Fruit fly (Drosophila melanogaster) whole organism, prepupa: ENCODE results near the gene CG16758.

ENCODE experiments used
- CG10631 ChIP-seq: fragments of 200-800 bp; sonication (Bioruptor generic); optimal IDR thresholded peaks from 2 replicates; lab custom pipeline; 2016; ENCODE audit warnings: missing biosample characterization, missing genetic modification characterization
- CG11294 ChIP-seq: fragments of 200-800 bp; sonication (Bioruptor generic); IDR thresholded peaks from 2 replicates; pipeline ENCODE4 v1.3.6; 2022; ENCODE audit warnings: missing biosample characterization, missing genetic modification characterization
- CG11762 ChIP-seq: fragments of 200-800 bp; sonication (Bioruptor generic); optimal IDR thresholded peaks from 3 replicates; lab custom pipeline; 2016; ENCODE audit warnings: missing biosample characterization, missing genetic modification characterization; ENCODE audit not compliant: insufficient read depth
- CG1621 ChIP-seq: fragments of 200-800 bp; sonication (Bioruptor generic); optimal IDR thresholded peaks from 3 replicates; lab custom pipeline; 2018; ENCODE audit warnings: missing biosample characterization, mild to moderate bottlenecking, missing genetic modification characterization
- CG16779 ChIP-seq: fragments of 200-800 bp; sonication (Bioruptor generic); optimal IDR thresholded peaks from 3 replicates; lab custom pipeline; 2017; ENCODE audit warnings: missing biosample characterization, mild to moderate bottlenecking, missing genetic modification characterization
- CG3032 ChIP-seq: fragments of 200-800 bp; optimal IDR thresholded peaks from 2 replicates; lab custom pipeline; 2019; ENCODE audit warnings: missing biosample characterization, mild to moderate bottlenecking, missing genetic modification characterization, moderate library complexity
- CG31627 ChIP-seq: fragments of 200-800 bp; sonication (Bioruptor generic); optimal IDR thresholded peaks from 3 replicates; lab custom pipeline; 2016; ENCODE audit warnings: missing biosample characterization, missing genetic modification characterization
- CG32006 ChIP-seq: fragments of 200-800 bp; sonication (Bioruptor generic); optimal IDR thresholded peaks from 3 replicates; lab custom pipeline; 2017; ENCODE audit warnings: missing biosample characterization, mild to moderate bottlenecking, missing genetic modification characterization
- CG34406 ChIP-seq: fragments of 200-800 bp; sonication (Bioruptor generic); optimal IDR thresholded peaks from 3 replicates; lab custom pipeline; 2016; ENCODE audit warnings: missing biosample characterization, missing genetic modification characterization
- CG4318 ChIP-seq: fragments of 200-800 bp; sonication (Bioruptor generic); optimal IDR thresholded peaks from 3 replicates; lab custom pipeline; 2017; ENCODE audit warnings: missing biosample characterization, mild to moderate bottlenecking, missing genetic modification characterization
- CG6163 ChIP-seq: fragments of 200-800 bp; sonication (Bioruptor generic); IDR thresholded peaks from 3 replicates; pipeline ENCODE4 v1.3.6; 2022; ENCODE audit warnings: missing biosample characterization, missing genetic modification characterization
- CG6276 ChIP-seq: fragments of 200-800 bp; sonication (Bioruptor generic); optimal IDR thresholded peaks from 2 replicates; lab custom pipeline; 2017; ENCODE audit warnings: missing biosample characterization, mild to moderate bottlenecking, missing genetic modification characterization
- CG6792 ChIP-seq: fragments of 200-800 bp; sonication (Bioruptor generic); optimal IDR thresholded peaks from 3 replicates; lab custom pipeline; 2016; ENCODE audit warnings: missing biosample characterization, missing genetic modification characterization
- CG6808 ChIP-seq: fragments of 200-800 bp; sonication (Bioruptor generic); optimal IDR thresholded peaks from 3 replicates; lab custom pipeline; 2017; ENCODE audit warnings: missing biosample characterization, missing genetic modification characterization, mild to moderate bottlenecking, moderate library complexity, missing genetic modification reagents
- CG6854 ChIP-seq: fragments of 200-800 bp; sonication (Bioruptor generic); optimal IDR thresholded peaks from 2 replicates; lab custom pipeline; 2017; ENCODE audit warnings: missing biosample characterization, mild to moderate bottlenecking, missing genetic modification characterization
- CG7368 ChIP-seq: fragments of 200-800 bp; sonication (Bioruptor generic); optimal IDR thresholded peaks from 3 replicates; lab custom pipeline; 2016; ENCODE audit warnings: missing biosample characterization, missing genetic modification characterization
- CG8119 ChIP-seq: fragments of 200-800 bp; sonication (Bioruptor generic); IDR thresholded peaks from 3 replicates; pipeline ENCODE4 v1.3.6; 2022; ENCODE audit warnings: missing biosample characterization, missing genetic modification characterization
- CG8319 ChIP-seq: fragments of 200-800 bp; sonication (Bioruptor generic); optimal IDR thresholded peaks from 3 replicates; lab custom pipeline; 2016; ENCODE audit warnings: missing biosample characterization, missing genetic modification characterization
- CG8632 ChIP-seq: fragments of 200-800 bp; sonication (Bioruptor generic); optimal IDR thresholded peaks from 3 replicates; lab custom pipeline; 2016; ENCODE audit warnings: missing biosample characterization, missing genetic modification characterization
- Eip75B ChIP-seq: fragments of 200-800 bp; sonication (Bioruptor generic); optimal IDR thresholded peaks from 3 replicates; lab custom pipeline; 2016; ENCODE audit warnings: missing biosample characterization, missing genetic modification characterization
- Eip93F ChIP-seq: fragments of 200-800 bp; sonication (Bioruptor generic); optimal IDR thresholded peaks from 2 replicates; lab custom pipeline; 2016; ENCODE audit warnings: missing biosample characterization, mild to moderate bottlenecking, missing genetic modification characterization
- Ets21C ChIP-seq: fragments of 200-800 bp; sonication (Bioruptor generic); optimal IDR thresholded peaks from 3 replicates; lab custom pipeline; 2016; ENCODE audit warnings: missing biosample characterization, missing genetic modification characterization
- Ets96B ChIP-seq: fragments of 200-800 bp; optimal IDR thresholded peaks from 2 replicates; lab custom pipeline; 2019; ENCODE audit warnings: missing biosample characterization, mild to moderate bottlenecking, missing genetic modification characterization, moderate library complexity
- Hr38 ChIP-seq: sonication (Bioruptor generic); optimal IDR thresholded peaks from 2 replicates; lab custom pipeline; 2016; ENCODE audit warnings: missing biosample characterization, missing genetic modification characterization
- Met ChIP-seq: fragments of 200-800 bp; sonication (Bioruptor generic); optimal IDR thresholded peaks from 3 replicates; lab custom pipeline; 2016; ENCODE audit warnings: missing biosample characterization, missing genetic modification characterization
- OdsH ChIP-seq: fragments of 200-800 bp; sonication (Bioruptor generic); optimal IDR thresholded peaks from 3 replicates; lab custom pipeline; 2016; ENCODE audit warnings: missing biosample characterization, missing genetic modification characterization
- Sox102F ChIP-seq: fragments of 200-800 bp; sonication (Bioruptor generic); optimal IDR thresholded peaks from 2 replicates; lab custom pipeline; 2016; ENCODE audit warnings: missing biosample characterization, mild to moderate bottlenecking, missing genetic modification characterization
- Sox14 ChIP-seq: fragments of 200-800 bp; sonication (Bioruptor generic); optimal IDR thresholded peaks from 3 replicates; lab custom pipeline; 2016; ENCODE audit warnings: missing biosample characterization, missing genetic modification characterization
- achi ChIP-seq: fragments of 200-800 bp; sonication (Bioruptor generic); optimal IDR thresholded peaks from 3 replicates; lab custom pipeline; 2016; ENCODE audit warnings: missing biosample characterization, missing genetic modification characterization
- cyc ChIP-seq: fragments of 200-800 bp; sonication (Bioruptor generic); optimal IDR thresholded peaks from 3 replicates; lab custom pipeline; 2016; ENCODE audit warnings: missing biosample characterization, missing genetic modification characterization
- dac ChIP-seq: fragments of 200-800 bp; sonication (Bioruptor generic); optimal IDR thresholded peaks from 2 replicates; lab custom pipeline; 2017; ENCODE audit warnings: missing biosample characterization, mild to moderate bottlenecking, missing genetic modification characterization
- dsx ChIP-seq: fragments of 200-800 bp; optimal IDR thresholded peaks from 3 replicates; lab custom pipeline; 2019; ENCODE audit warnings: missing biosample characterization, mild to moderate bottlenecking, missing genetic modification characterization, moderate library complexity; ENCODE audit not compliant: poor library complexity, severe bottlenecking
- eg ChIP-seq: fragments of 200-800 bp; sonication (Bioruptor generic); IDR thresholded peaks from 3 replicates; pipeline ENCODE4 v1.3.6; 2022; ENCODE audit warnings: missing biosample characterization, missing genetic modification characterization
- esn ChIP-seq: fragments of 200-800 bp; sonication (Bioruptor generic); optimal IDR thresholded peaks from 2 replicates; lab custom pipeline; 2016; ENCODE audit warnings: missing biosample characterization, mild to moderate bottlenecking, missing genetic modification characterization, moderate library complexity
- fd59A ChIP-seq: fragments of 200-800 bp; sonication (Bioruptor generic); optimal IDR thresholded peaks from 2 replicates; lab custom pipeline; 2017; ENCODE audit warnings: missing biosample characterization, mild to moderate bottlenecking, missing genetic modification characterization, missing genetic modification reagents
- fd85E ChIP-seq: fragments of 200-800 bp; sonication (Bioruptor generic); optimal IDR thresholded peaks from 3 replicates; lab custom pipeline; 2016; ENCODE audit warnings: missing biosample characterization, missing genetic modification characterization
- fkh ChIP-seq: fragments of 200-800 bp; sonication (Bioruptor generic); optimal IDR thresholded peaks from 3 replicates; lab custom pipeline; 2017; ENCODE audit warnings: missing biosample characterization, mild to moderate bottlenecking, missing genetic modification characterization, moderate library complexity
- lz ChIP-seq: fragments of 200-800 bp; sonication (Bioruptor generic); optimal IDR thresholded peaks from 3 replicates; lab custom pipeline; 2016; ENCODE audit warnings: missing biosample characterization, missing genetic modification characterization
- net ChIP-seq: fragments of 200-800 bp; sonication (Bioruptor generic); optimal IDR thresholded peaks from 3 replicates; lab custom pipeline; 2016; ENCODE audit warnings: missing biosample characterization, missing genetic modification characterization
- salr ChIP-seq, 2 experiments: fragments of 200-800 bp; sonication (Bioruptor generic); optimal IDR thresholded peaks; 3 replicates each; lab custom pipeline; 2016 to 2018; ENCODE audit warnings: missing biosample characterization in 2 of 2, missing genetic modification characterization in 2 of 2, mild to moderate bottlenecking in 1 of 2
- spab ChIP-seq: fragments of 200-800 bp; sonication (Bioruptor generic); optimal IDR thresholded peaks from 2 replicates; lab custom pipeline; 2017; ENCODE audit warnings: missing biosample characterization, mild to moderate bottlenecking, missing genetic modification characterization, missing genetic modification reagents
- svp ChIP-seq: fragments of 200-800 bp; sonication (Bioruptor generic); peaks from one replicate; lab custom pipeline; 2016; ENCODE audit warnings: missing biosample characterization, missing genetic modification characterization
- topi ChIP-seq: fragments of 200-800 bp; sonication (Bioruptor generic); optimal IDR thresholded peaks from 3 replicates; lab custom pipeline; 2016; ENCODE audit warnings: missing biosample characterization, missing genetic modification characterization
- vri ChIP-seq: fragments of 200-800 bp; sonication (Bioruptor generic); optimal IDR thresholded peaks from 3 replicates; lab custom pipeline; 2016; ENCODE audit warnings: missing biosample characterization, mild to moderate bottlenecking, missing genetic modification characterization

The CG16758 gene

DNA sequence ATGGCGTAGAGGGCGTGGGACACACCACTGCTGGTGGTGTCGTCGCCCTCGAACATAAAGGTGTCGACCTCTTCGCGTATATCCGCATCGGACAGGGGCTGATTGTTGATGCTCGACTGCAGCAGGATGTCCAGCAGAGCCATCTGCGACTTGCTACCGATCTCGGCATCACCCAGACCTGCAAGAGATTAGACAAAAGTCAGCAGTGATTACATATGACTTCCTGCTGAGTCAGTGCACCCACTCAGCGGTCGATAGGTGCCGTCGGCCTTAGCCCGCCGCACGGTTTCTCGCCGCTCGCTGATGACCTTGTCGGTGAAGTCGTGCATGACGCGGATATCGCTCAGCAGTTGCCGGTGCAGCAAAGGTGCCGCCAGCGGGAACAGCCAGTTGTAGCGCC lies 26.5 kb downstream of the CG16758 start:
- no peak for TF ChIP-seq CG34406
- TF ChIP-seq CG11762 (GFP tag; lab: Kevin White, UChicago) = no peak
- no peak for TF ChIP-seq Sox14 (GFP tag; lab: Kevin White, UChicago)
- TF ChIP-seq Ets21C (GFP tag; lab: Kevin White, UChicago) = no peak
- TF ChIP-seq CG8632 = no peak
- TF ChIP-seq CG8319 = no peak
- TF ChIP-seq svp (GFP tag; lab: Kevin White, UChicago) = no peak
- TF ChIP-seq vri (GFP tag; lab: Kevin White, UChicago) = no peak

DNA sequence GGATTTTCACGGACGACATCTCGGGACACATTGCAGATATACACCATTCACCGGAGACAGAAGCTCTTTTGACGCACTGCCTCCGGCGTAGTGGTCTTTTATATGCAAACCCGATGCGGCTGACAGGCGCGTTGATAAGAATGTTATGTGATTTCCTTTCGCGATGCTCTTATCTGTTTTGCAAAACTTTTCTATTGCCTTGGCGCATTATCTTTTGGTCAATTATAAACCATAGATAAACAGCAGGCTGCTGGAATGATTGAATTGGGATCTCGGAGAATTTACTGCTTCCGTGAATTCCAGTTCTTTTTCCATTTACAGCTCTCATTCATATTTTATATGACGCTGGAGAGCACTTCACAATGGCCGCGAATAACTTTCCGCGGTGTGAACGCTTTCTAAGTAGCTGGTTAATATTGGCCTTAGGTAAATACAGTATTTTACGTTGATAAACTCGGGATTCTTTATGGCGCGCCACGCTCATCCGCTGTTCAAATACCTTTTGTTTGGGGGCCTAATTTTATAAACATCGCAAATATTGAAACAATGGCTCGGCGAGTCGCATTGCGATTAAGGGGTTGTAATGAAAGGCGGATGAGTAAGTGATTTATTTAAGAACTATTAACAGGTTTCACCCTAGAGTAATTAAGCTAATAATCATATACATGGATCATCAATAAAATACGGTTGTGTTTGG lies 27.7 kb downstream of the CG16758 start, which contains the start of gene CG16762:
Gene CG16762, minus strand, starts transcription at position 51 of the 697 bp plus-strand sequence.
- TF ChIP-seq topi (no peak), fkh (GFP tag; lab: Kevin White, UChicago) (peak; percentile 94), Ets21C (GFP tag; lab: Kevin White, UChicago) (no peak), OdsH (GFP tag; lab: Kevin White, UChicago) (no peak), fd85E (GFP tag; lab: Kevin White, UChicago) (no peak), vri (GFP tag; lab: Kevin White, UChicago) (peak; percentile 59), dsx (GFP tag; lab: Kevin White, UChicago) (no peak), fd59A (GFP tag; lab: Kevin White, UChicago) (no peak), CG31627 (GFP tag; lab: Kevin White, UChicago) (no peak), CG6792 (GFP tag; lab: Kevin White, UChicago) (no peak), esn (GFP tag; lab: Kevin White, UChicago) (no peak), CG6808 (no peak)
- TF ChIP-seq, all 60 proteins: peak for 2

DNA sequence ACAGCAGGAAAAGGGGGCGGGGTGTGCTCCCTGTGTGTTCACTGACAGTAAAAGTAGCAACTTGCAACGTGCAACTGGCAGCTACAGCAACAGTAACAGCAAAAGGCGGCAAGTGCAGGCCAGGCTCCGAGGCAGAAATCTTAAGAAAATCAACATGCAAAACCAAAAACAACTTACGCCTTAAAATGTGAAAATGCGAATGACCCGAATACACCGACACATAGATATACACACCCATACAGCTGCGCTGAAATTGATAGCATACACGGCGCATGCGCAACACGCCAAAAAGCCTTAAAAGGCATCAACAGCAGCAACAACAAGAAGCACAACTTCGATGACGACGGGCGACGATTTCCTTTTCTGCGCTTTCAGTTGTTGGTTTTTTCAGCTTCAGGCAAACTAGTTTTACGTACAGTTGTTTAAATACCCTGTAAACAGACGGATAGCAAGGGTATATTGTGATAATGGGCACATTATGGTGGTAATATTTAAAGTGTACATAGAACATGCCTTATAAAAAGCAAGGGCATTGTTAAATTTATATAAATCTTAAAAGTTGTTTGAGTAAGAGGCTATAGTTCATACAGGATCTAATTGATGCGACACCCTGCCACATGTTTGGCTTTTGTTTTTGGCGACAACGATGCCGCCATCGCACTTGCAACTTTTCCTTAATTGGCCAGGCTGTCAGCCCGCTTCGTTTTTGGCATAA lies 30.9 kb downstream of the CG16758 start:
- TF ChIP-seq CG10631 (GFP tag; lab: Kevin White, UChicago) (peak; percentile 81), CG32006 (GFP tag; lab: Kevin White, UChicago) (peak; percentile 95), CG6854 (GFP tag; lab: Kevin White, UChicago) (peak; percentile 35), CG1621 (tag; lab: Kevin White, UChicago) (peak; percentile 67), lz (GFP tag; lab: Kevin White, UChicago) (peak; percentile 80), achi (peak; percentile 87), CG34406 (peak; percentile 85), fd85E (GFP tag; lab: Kevin White, UChicago) (peak; percentile 52), CG8119 (peak; percentile 96), fkh (GFP tag; lab: Kevin White, UChicago) (no peak), Ets96B (tag; lab: Kevin White, UChicago) (peak; percentile 87), CG11294 (peak; percentile 88), CG7368 (peak; percentile 90), Eip75B (GFP tag; lab: Kevin White, UChicago) (peak; percentile 79), vri (GFP tag; lab: Kevin White, UChicago) (peak; percentile 50), fd59A (GFP tag; lab: Kevin White, UChicago) (peak; percentile 60), Sox14 (GFP tag; lab: Kevin White, UChicago) (peak; percentile 85), CG4318 (peak; percentile 89), Met (peak; percentile 79), OdsH (GFP tag; lab: Kevin White, UChicago) (peak; percentile 92), CG16779 (tag; lab: Kevin White, UChicago) (peak; percentile 77), svp (GFP tag; lab: Kevin White, UChicago) (peak; percentile 91), CG8632 (peak; percentile 83), CG3032 (tag; lab: Kevin White, UChicago) (peak; percentile 78), net (GFP tag; lab: Kevin White, UChicago) (peak; percentile 88), CG6276 (peak; percentile 95), eg (GFP tag; lab: Robert Waterston, UW) (peak; percentile 97), cyc (GFP tag; lab: Kevin White, UChicago) (peak; percentile 81), salr (GFP tag; optimal IDR thresholded peaks at IDR 0.05; lab: Kevin White, UChicago) (peak; percentile 47 to 75), Hr38 (peak; percentile 19), CG6163 (GFP tag; lab: Robert Waterston, UW) (peak; percentile 95), spab (GFP tag; lab: Kevin White, UChicago) (peak; percentile 76), Sox102F (GFP tag; lab: Kevin White, UChicago) (peak; percentile 79), Eip93F (GFP tag; lab: Kevin White, UChicago) (peak; percentile 22), dac (GFP tag; lab: Kevin White, UChicago) (peak; percentile 81)
